Worm (Caenorhabditis elegans) whole organism, young adult: ENCODE results near the gene srbc-43.

Experiments used
- B0019.2 ChIP-seq: fragments of 200-800 bp; sonication (Bioruptor generic); conservative IDR thresholded peaks from 2 replicates; pipeline ENCODE4 v1.3.6; 2022; ENCODE audit warnings: missing genetic modification reagents, missing genetic modification characterization, missing compliant biosample characterization
- F23B12.7 ChIP-seq: sonication (generic microtip); optimal IDR thresholded peaks from 2 replicates; lab custom pipeline; 2017; ENCODE audit warnings: missing genetic modification characterization, mild to moderate bottlenecking, missing compliant biosample characterization, antibody characterized with exemption, moderate library complexity; ENCODE audit not compliant: insufficient read depth
- F39B2.1 ChIP-seq: fragments of 200-800 bp; sonication (Bioruptor generic); IDR thresholded peaks from 2 replicates; pipeline ENCODE4 v1.3.6; 2022; ENCODE audit warnings: missing genetic modification reagents, missing genetic modification characterization, missing compliant biosample characterization
- T07F8.4 ChIP-seq: sonication (generic microtip); optimal IDR thresholded peaks from 2 replicates; lab custom pipeline; 2016; ENCODE audit warnings: mild to moderate bottlenecking, missing genetic modification characterization, moderate library complexity, missing compliant biosample characterization
- T26A5.8 ChIP-seq: sonication (generic microtip); optimal IDR thresholded peaks from 2 replicates; lab custom pipeline; 2016; ENCODE audit warnings: missing genetic modification characterization, missing compliant biosample characterization
- Y53G8AR.9 ChIP-seq: fragments of 200-800 bp; sonication (Bioruptor generic); conservative IDR thresholded peaks from 2 replicates; pipeline ENCODE4 v1.3.6; 2022; ENCODE audit warnings: missing genetic modification reagents, missing genetic modification characterization, missing compliant biosample characterization
- Y56A3A.18 ChIP-seq: fragments of 200-800 bp; sonication (Bioruptor generic); IDR thresholded peaks from 2 replicates; pipeline ENCODE4 v1.3.6; 2022; ENCODE audit warnings: missing genetic modification reagents, missing genetic modification characterization, missing compliant biosample characterization
- athp-1 ChIP-seq: sonication (generic microtip); optimal IDR thresholded peaks from 2 replicates; lab custom pipeline; 2017; ENCODE audit warnings: mild to moderate bottlenecking, missing genetic modification characterization, missing compliant biosample characterization
- ceh-100 ChIP-seq: fragments of 200-800 bp; sonication (Bioruptor generic); IDR thresholded peaks from 2 replicates; pipeline ENCODE4 v1.3.6; 2022; ENCODE audit warnings: missing genetic modification reagents, missing genetic modification characterization, missing compliant biosample characterization
- ceh-27 ChIP-seq: fragments of 200-800 bp; sonication (Bioruptor generic); optimal IDR thresholded peaks from 2 replicates; lab custom pipeline; 2018; ENCODE audit warnings: mild to moderate bottlenecking, missing genetic modification characterization, moderate library complexity, missing compliant biosample characterization
- ceh-40 ChIP-seq: fragments of 200-800 bp; sonication (Bioruptor generic); IDR thresholded peaks from 2 replicates; pipeline ENCODE4 v1.3.6; 2022; ENCODE audit warnings: missing genetic modification characterization, missing compliant biosample characterization
- ceh-91 ChIP-seq: fragments of 200-800 bp; sonication (Bioruptor generic); IDR thresholded peaks from 2 replicates; pipeline ENCODE4 v1.3.6; 2022; ENCODE audit warnings: missing genetic modification reagents, missing genetic modification characterization, missing compliant biosample characterization
- chd-7 ChIP-seq: sonication (generic microtip); optimal IDR thresholded peaks from 2 replicates; lab custom pipeline; 2016; ENCODE audit warnings: mild to moderate bottlenecking, missing genetic modification characterization, moderate library complexity, missing compliant biosample characterization
- dpff-1 ChIP-seq: sonication (generic microtip); optimal IDR thresholded peaks from 2 replicates; lab custom pipeline; 2017; ENCODE audit warnings: mild to moderate bottlenecking, missing genetic modification characterization, missing compliant biosample characterization
- efl-1 ChIP-seq: fragments of 150-350 bp; optimal IDR thresholded peaks from 2 replicates; lab custom pipeline; 2014; ENCODE audit warnings: missing biosample characterization, missing genetic modification reagents, missing genetic modification characterization
- egl-44 ChIP-seq: fragments of 200-800 bp; sonication (Bioruptor generic); IDR thresholded peaks from 2 replicates; pipeline ENCODE4 v1.3.6; 2022; ENCODE audit warnings: missing genetic modification reagents, missing genetic modification characterization, missing compliant biosample characterization
- him-1 ChIP-seq: sonication (generic microtip); optimal IDR thresholded peaks from 2 replicates; lab custom pipeline; 2016; ENCODE audit warnings: missing genotype, missing genetic modification reagents, missing genetic modification characterization, missing compliant biosample characterization
- hrde-1 ChIP-seq: sonication (generic microtip); optimal IDR thresholded peaks from 2 replicates; lab custom pipeline; 2016; ENCODE audit warnings: missing genetic modification characterization, mild to moderate bottlenecking, missing compliant biosample characterization, moderate library complexity, missing genotype, missing genetic modification reagents, borderline replicate concordance
- lin-35 ChIP-seq, 3 experiments: fragments of 150-350 bp in 2 of 3; sonication (generic microtip) in 1 of 3; optimal IDR thresholded peaks; 2 replicates each; lab custom pipeline; 2014 to 2018; ENCODE audit warnings: missing biosample characterization in 3 of 3, missing genetic modification characterization in 3 of 3, missing genetic modification reagents in 3 of 3
- lsy-27 ChIP-seq: sonication (generic microtip); optimal IDR thresholded peaks from 2 replicates; lab custom pipeline; 2017; ENCODE audit warnings: missing genetic modification characterization, mild to moderate bottlenecking, missing compliant biosample characterization, antibody characterized with exemption, missing genotype, borderline replicate concordance; ENCODE audit not compliant: insufficient read depth
- madf-10 ChIP-seq: sonication (generic microtip); optimal IDR thresholded peaks from 2 replicates; lab custom pipeline; 2016; ENCODE audit warnings: mild to moderate bottlenecking, missing genetic modification characterization, missing compliant biosample characterization
- madf-6 ChIP-seq: fragments of 200-800 bp; sonication (Bioruptor generic); IDR thresholded peaks from 2 replicates; pipeline ENCODE4 v1.3.6; 2022; ENCODE audit warnings: missing genetic modification reagents, missing genetic modification characterization, missing compliant biosample characterization
- mcd-1 ChIP-seq: fragments of 200-800 bp; sonication (Bioruptor generic); IDR thresholded peaks from 2 replicates; pipeline ENCODE4 v1.3.6; 2022; ENCODE audit warnings: missing genetic modification reagents, missing genetic modification characterization, missing compliant biosample characterization
- mel-28 ChIP-seq: sonication (generic microtip); optimal IDR thresholded peaks from 2 replicates; lab custom pipeline; 2016; ENCODE audit warnings: borderline replicate concordance, mild to moderate bottlenecking, missing genetic modification characterization, missing compliant biosample characterization
- mxl-1 ChIP-seq: sonication (generic microtip); optimal IDR thresholded peaks from 2 replicates; lab custom pipeline; 2016; ENCODE audit warnings: missing genetic modification characterization, missing compliant biosample characterization
- nfya-1 ChIP-seq: sonication (generic microtip); optimal IDR thresholded peaks from 2 replicates; lab custom pipeline; 2017; ENCODE audit warnings: antibody characterized with exemption, missing compliant biosample characterization, missing genetic modification characterization, borderline replicate concordance; ENCODE audit not compliant: insufficient read depth
- nfyb-1 ChIP-seq: fragments of 200-800 bp; sonication (Bioruptor generic); IDR thresholded peaks from 2 replicates; pipeline ENCODE4 v1.3.6; 2022; ENCODE audit warnings: missing genetic modification reagents, missing genetic modification characterization, missing compliant biosample characterization
- nhr-120 ChIP-seq: fragments of 200-800 bp; sonication (Bioruptor generic); IDR thresholded peaks from 2 replicates; pipeline ENCODE4 v1.3.6; 2022; ENCODE audit warnings: missing genetic modification characterization, missing compliant biosample characterization
- nhr-27 ChIP-seq: fragments of 200-800 bp; sonication (Bioruptor generic); optimal IDR thresholded peaks from 2 replicates; lab custom pipeline; 2018; ENCODE audit warnings: mild to moderate bottlenecking, missing genetic modification characterization, moderate library complexity, missing compliant biosample characterization
- nhr-80 ChIP-seq: sonication (generic microtip); optimal IDR thresholded peaks from 2 replicates; lab custom pipeline; 2016; ENCODE audit warnings: missing genetic modification characterization, missing compliant biosample characterization
- rec-8 ChIP-seq, 2 experiments: sonication (generic microtip); optimal IDR thresholded peaks; 2 replicates each; lab custom pipeline; 2016; ENCODE audit warnings: mild to moderate bottlenecking in 2 of 2, missing genetic modification characterization in 2 of 2, missing genetic modification reagents in 2 of 2, missing genotype in 2 of 2, missing biosample characterization in 1 of 2, missing compliant biosample characterization in 1 of 2, moderate library complexity in 1 of 2
- snpc-1.1 ChIP-seq: sonication (generic microtip); optimal IDR thresholded peaks from 2 replicates; lab custom pipeline; 2017; ENCODE audit warnings: missing genetic modification characterization, mild to moderate bottlenecking, missing compliant biosample characterization, antibody characterized with exemption, moderate library complexity, missing genotype, missing genetic modification reagents; ENCODE audit not compliant: insufficient read depth
- tlf-1 ChIP-seq: fragments of 200-800 bp; sonication (Bioruptor generic); optimal IDR thresholded peaks from 2 replicates; lab custom pipeline; 2018; ENCODE audit warnings: mild to moderate bottlenecking, missing genetic modification characterization, missing compliant biosample characterization
- xnd-1 ChIP-seq: sonication (generic microtip); optimal IDR thresholded peaks from 2 replicates; lab custom pipeline; 2016; ENCODE audit warnings: missing genotype, missing genetic modification reagents, missing genetic modification characterization, missing compliant biosample characterization
- zim-3 ChIP-seq: sonication (generic microtip); optimal IDR thresholded peaks from 2 replicates; lab custom pipeline; 2017; ENCODE audit warnings: mild to moderate bottlenecking, missing genetic modification characterization, moderate library complexity, missing compliant biosample characterization
- ztf-18 ChIP-seq: sonication (generic microtip); optimal IDR thresholded peaks from 2 replicates; lab custom pipeline; 2016; ENCODE audit warnings: missing genotype, mild to moderate bottlenecking, missing genetic modification characterization, missing compliant biosample characterization
- ztf-26 ChIP-seq: sonication (generic microtip); optimal IDR thresholded peaks from 2 replicates; lab custom pipeline; 2017; ENCODE audit warnings: missing genetic modification characterization, missing compliant biosample characterization
- ztf-28 ChIP-seq: fragments of 200-800 bp; sonication (Bioruptor generic); IDR thresholded peaks from 2 replicates; pipeline ENCODE4 v1.3.6; 2022; ENCODE audit warnings: missing genetic modification reagents, missing genetic modification characterization, missing compliant biosample characterization
- ztf-3 ChIP-seq: fragments of 200-800 bp; sonication (Bioruptor generic); optimal IDR thresholded peaks from 2 replicates; lab custom pipeline; 2018; ENCODE audit warnings: mild to moderate bottlenecking, missing genetic modification characterization, missing compliant biosample characterization

srbc-43 gene

DNA sequence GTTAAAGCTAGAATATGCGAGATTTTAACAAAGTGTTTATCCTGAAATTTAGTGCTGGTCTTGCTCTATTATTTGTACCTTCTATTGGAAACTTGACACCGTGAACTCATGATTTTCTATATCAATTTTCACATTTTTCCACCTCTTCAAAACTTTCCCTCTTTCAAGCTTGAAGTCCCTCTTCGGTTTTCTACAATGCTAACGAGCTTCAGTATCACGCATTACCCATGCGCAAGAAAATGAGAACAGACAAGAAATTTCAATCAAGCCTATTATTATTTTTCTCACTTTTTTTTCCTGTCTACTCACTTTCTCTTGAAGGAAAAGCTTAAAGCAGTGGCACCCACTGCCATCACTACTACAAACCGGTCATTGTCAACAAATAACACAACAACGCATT lies 21.5 kb upstream of the srbc-43 start (continued):
- no peak for TF ChIP-seq ztf-3

DNA sequence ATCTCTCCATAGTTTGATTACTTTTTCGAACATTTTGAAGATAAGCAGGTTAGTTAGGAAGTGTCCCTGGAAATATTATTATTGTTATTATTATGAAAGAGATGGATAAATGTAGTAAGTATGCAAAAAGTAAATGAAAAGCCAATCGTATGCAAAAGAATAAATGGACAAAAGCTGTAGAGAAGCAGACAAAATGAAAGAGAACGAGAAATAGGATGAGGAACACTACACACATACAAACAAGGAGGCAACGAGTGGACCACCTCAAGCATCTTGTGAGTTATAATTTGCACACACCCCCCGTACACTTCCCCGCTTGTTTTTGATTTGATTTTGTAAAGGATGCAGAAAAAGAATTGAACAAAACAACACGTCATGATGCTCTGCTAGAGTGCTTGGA lies 20.8 kb upstream of the srbc-43 start, which contains the start of gene ZC443.2:
TSS of gene ZC443.2 (minus strand) at position 67 of the 400 bp plus-strand sequence.
- TF ChIP-seq hrde-1 (tag; lab: Kevin White, UChicago) = no peak
- peak; percentile 47 for TF ChIP-seq ceh-27

DNA sequence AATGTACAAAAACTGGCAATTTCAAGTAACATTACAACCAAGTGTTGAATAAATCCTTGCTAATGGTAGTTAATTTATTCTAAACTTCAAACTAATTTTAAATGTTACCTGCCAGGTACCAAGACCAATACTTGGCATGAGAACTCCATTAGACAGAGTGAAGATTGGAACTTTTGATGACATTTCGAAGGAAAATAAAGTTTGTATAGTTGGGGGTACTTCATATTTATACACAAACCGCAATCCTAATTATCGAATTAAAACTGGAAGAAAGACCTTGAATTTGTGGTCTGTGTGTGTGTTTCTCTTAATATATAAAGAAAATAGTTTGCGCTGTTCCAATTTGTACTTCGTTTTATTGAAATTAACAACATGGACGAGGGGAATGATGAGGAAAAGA lies 19.6 kb upstream of the srbc-43 start, which contains the start of gene ZC443.1:
TSS of gene ZC443.1 (minus strand) at position 205 of the 400 bp plus-strand sequence.
- no peak for TF ChIP-seq egl-44 (GFP tag; lab: Robert Waterston, UW)
- TF ChIP-seq rec-8 (tag; optimal IDR thresholded peaks at IDR 0.05; lab: Kevin White, UChicago) = no peak
- TF ChIP-seq T26A5.8 (tag; lab: Kevin White, UChicago) = no peak
- no peak for TF ChIP-seq Y53G8AR.9 (GFP tag; lab: Robert Waterston, UW)
- no peak for TF ChIP-seq him-1 (tag; lab: Kevin White, UChicago)
- no peak for TF ChIP-seq ztf-28 (GFP tag; lab: Robert Waterston, UW)
- TF ChIP-seq madf-6 = no peak
- TF ChIP-seq madf-10 = no peak
- no peak for TF ChIP-seq nhr-27 (tag; lab: Kevin White, UChicago)
- no peak for TF ChIP-seq lin-35 (GFP tag; optimal IDR thresholded peaks at IDR 0.05; lab: Kevin White, UChicago)

DNA sequence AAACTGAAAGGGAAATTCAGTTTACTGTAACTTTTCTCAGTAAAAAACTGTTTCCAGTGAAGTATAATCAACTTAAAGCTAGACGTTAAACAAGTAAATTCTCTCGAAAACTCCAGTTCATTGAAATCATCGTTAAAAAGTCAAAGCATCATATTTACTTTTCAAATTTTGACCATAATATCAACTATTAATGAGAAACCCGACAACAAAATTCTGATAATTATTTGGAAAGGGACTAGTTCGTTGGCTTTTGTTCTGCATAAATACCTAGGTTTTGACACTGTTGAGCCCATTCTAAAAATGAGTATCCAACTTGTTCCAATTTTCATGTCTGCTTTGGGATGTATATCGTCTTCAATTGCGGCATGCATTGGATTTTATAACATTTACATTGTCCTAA lies 15.9 kb upstream of the srbc-43 start, which contains the start of gene ZC443.7:
TSS of gene ZC443.7 (plus strand) at position 301 of the 400 bp plus-strand sequence.
- no peak for TF ChIP-seq ceh-27
- no peak for TF ChIP-seq T07F8.4 (tag; lab: Kevin White, UChicago)
- no peak for TF ChIP-seq him-1 (tag; lab: Kevin White, UChicago)
- no peak for TF ChIP-seq mel-28 (tag; lab: Kevin White, UChicago)
- TF ChIP-seq chd-7 (tag; lab: Kevin White, UChicago) = no peak

DNA sequence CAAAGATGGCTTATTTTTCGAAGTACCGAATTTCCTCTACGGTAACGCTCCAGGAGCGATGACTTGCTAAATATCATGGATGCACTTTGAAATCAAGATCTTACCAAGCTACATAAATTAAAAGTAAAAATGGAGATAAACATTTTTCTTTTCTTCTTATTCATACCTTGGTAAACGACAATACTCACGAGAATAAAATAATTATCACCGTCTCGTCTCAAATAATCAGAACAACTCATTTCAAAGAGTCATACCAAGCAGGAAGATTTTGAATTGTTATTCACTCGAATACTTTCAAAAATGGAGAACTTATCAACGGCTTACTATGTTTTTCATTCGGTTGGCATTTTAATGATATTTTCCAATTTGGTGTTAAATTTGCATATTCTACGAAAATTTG lies 13.0 kb upstream of the srbc-43 start, which contains the start of gene srbc-45:
TSS of gene srbc-45 (plus strand) at position 301 of the 400 bp plus-strand sequence.
- TF ChIP-seq efl-1 (no peak), athp-1 (tag; lab: Kevin White, UChicago) (no peak), lsy-27 (tag; lab: Kevin White, UChicago) (no peak), T07F8.4 (tag; lab: Kevin White, UChicago) (no peak), Y56A3A.18 (GFP tag; lab: Robert Waterston, UW) (no peak), mel-28 (tag; lab: Kevin White, UChicago) (no peak), ceh-91 (GFP tag; lab: Robert Waterston, UW) (no peak), snpc-1.1 (tag; lab: Kevin White, UChicago) (no peak), ztf-26 (tag; lab: Kevin White, UChicago) (no peak), nfyb-1 (GFP tag; lab: Robert Waterston, UW) (no peak), nhr-120 (GFP tag; lab: Robert Waterston, UW) (no peak), ztf-18 (tag; lab: Kevin White, UChicago) (no peak), ceh-40 (GFP tag; lab: Robert Waterston, UW) (no peak)

DNA sequence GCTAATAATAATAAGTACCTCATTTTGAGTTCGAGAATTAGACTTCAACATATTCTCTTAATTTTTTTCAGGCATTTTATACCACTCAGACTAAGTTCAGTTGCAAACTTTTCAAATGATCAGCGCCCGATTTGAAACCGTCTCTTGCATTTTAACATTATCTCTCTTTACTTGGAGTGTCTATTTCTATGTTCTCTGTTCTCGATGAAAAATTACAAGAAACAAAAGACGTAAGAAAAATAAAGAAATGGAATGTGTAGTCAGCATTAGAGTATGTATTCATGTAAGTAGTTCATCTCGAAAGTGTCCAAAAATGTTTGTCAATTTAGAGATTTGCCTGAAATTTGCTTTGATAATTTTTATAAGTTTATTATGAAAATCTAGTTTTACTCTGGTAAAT lies 9.9 kb upstream of the srbc-43 start, which contains the start of gene ugt-3:
TSS of gene ugt-3 (minus strand) at position 101 of the 400 bp plus-strand sequence.
- TF ChIP-seq zim-3 (no peak), nfya-1 (no peak), F23B12.7 (tag; lab: Kevin White, UChicago) (no peak), mxl-1 (tag; lab: Kevin White, UChicago) (no peak), tlf-1 (GFP tag; lab: Kevin White, UChicago) (no peak), nhr-80 (tag; lab: Kevin White, UChicago) (no peak), ceh-100 (GFP tag; lab: Robert Waterston, UW) (no peak), mcd-1 (GFP tag; lab: Robert Waterston, UW) (no peak), B0019.2 (GFP tag; lab: Robert Waterston, UW) (no peak), xnd-1 (no peak), nhr-27 (tag; lab: Kevin White, UChicago) (no peak), dpff-1 (tag; lab: Kevin White, UChicago) (no peak), F39B2.1 (GFP tag; lab: Robert Waterston, UW) (no peak)
- TF ChIP-seq, all 124 proteins: peak for 0
